Worm (Caenorhabditis elegans): Measurements from ENCODE around the gene Y73F4A.1.

Gene Y73F4A.1

DNA sequence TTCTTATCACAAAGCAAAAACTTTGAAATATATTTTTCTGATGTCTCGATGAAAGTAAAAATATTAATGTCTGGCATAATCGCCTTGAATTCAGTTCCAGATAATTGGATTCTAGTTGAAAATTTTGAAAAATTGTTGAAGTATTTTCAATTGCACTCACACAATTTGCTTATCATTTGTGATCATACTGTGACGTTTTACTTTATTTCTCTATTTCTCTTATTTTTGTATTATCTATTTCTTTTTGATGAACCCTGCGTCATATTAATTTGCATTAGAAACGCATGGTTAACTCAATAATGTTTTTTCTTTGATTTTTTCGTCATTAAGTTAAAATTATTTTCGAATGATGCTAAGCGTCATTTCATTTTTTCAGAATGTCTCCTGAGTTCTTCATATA, 34.9 kb downstream of the Y73F4A.1 start, which contains the start of gene C53D6.11:
Gene C53D6.11, plus strand, starts transcription at position 328 of the 400 bp plus-strand sequence.
- TF ChIP-seq pax-3 (tag; optimal IDR thresholded peaks at IDR 0.05) (no peak), lin-14 (GFP tag; optimal IDR thresholded peaks at IDR 0.05) (peak; percentile 5), efl-1 (optimal IDR thresholded peaks at IDR 0.05) (no peak), efl-1 (GFP tag; optimal IDR thresholded peaks at IDR 0.05 in 1 of 2) (peak in 1 of 2 experiments; percentile 71), elt-2 (tag; optimal IDR thresholded peaks at IDR 0.05) (peak; percentile 43)

DNA sequence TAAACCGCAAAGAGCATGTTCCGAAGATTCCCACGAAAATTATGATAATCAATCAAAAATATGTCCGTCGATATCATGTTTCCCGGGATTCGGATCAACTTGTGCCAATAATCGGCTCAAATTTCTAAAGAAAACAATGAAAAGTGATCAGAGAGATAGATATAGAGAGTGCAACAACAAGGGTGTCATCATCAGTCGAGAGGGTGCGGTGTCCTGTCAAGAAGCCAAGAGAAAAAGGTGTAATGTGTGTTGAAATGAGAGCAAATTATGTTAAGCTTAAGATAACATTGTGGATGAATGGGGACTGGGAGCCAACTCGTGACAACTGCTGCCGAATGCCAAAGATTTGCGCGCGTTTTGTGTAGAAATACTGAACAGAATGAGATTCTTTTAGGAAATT, 37.2 kb downstream of the Y73F4A.1 start:
- TF ChIP-seq C16A3.4 (tag; optimal IDR thresholded peaks at IDR 0.05) (no peak), rnt-1 (tag; optimal IDR thresholded peaks at IDR 0.05) (peak; percentile 25), nhr-71 (tag; optimal IDR thresholded peaks at IDR 0.05) (peak; percentile 12), lin-14 (GFP tag; optimal IDR thresholded peaks at IDR 0.05) (peak; percentile 40), sptf-1 (tag; optimal IDR thresholded peaks at IDR 0.05) (no peak)

DNA sequence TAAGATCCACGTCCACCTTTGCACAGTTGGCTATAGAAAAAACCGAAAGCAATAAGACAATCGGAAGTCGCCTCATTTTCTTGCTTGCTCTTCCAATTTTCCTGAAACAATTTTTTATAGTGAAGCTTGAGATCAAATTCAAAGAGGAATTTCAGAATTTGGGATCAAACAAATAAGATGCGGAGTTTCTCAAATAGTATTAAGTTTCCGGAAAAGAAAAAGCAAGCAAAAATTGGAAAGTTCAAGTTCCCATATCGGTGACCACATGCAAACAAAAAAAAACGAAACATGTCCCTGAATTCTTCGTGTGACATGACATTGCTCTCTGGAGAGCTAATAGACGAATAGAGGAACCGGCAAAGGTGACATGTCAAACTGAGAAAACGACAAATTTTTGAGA, 39.8 kb downstream of the Y73F4A.1 start, which contains the start of gene unc-129:
Gene unc-129, minus strand, starts transcription at position 101 of the 400 bp plus-strand sequence.
- TF ChIP-seq pax-3 (tag; optimal IDR thresholded peaks at IDR 0.05) (no peak), efl-1 (optimal IDR thresholded peaks at IDR 0.05) (no peak), efl-1 (GFP tag; optimal IDR thresholded peaks at IDR 0.05 in 1 of 2) (peak in 1 of 2 experiments; percentile 38), pqm-1 (tag; optimal IDR thresholded peaks at IDR 0.05) (no peak), lin-14 (GFP tag; optimal IDR thresholded peaks at IDR 0.05) (peak; percentile 10)

ce11 chrIV:9002636-9003035, 42.5 kb downstream of the Y73F4A.1 start, which contains the start of gene C53D6.8:
Gene C53D6.8 (minus strand): TSS chrIV:9002736.
- TF ChIP-seq fkh-4 (tag; optimal IDR thresholded peaks at IDR 0.05; ENCODE audit: borderline replicate concordance) = no peak
- TF ChIP-seq jun-1 (tag; optimal IDR thresholded peaks at IDR 0.05) = no peak

DNA sequence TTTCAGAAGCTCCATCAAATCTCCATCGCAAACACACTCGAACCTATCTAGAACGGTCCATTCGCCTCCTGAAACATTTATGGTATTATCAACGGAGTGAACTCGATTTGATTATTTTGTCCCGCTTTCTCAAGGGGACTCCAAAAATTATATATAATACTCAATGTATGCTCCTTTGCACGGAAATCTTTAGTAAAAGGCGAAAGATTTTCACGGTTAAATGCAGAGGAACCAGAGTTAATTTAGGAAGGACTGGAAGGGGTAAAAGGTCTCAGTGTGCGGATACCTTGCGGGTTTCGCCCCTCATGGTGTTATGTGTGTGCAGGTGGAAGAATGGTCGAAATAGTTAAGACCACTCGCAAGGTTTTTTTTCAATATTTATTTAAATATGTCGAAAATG, 44.0 kb downstream of the Y73F4A.1 start:
- TF ChIP-seq ztf-4 (tag; optimal IDR thresholded peaks at IDR 0.05) (no peak), C16A3.4 (tag; optimal IDR thresholded peaks at IDR 0.05) (no peak), tlp-1 (tag; optimal IDR thresholded peaks at IDR 0.05) (no peak), snpc-4 (tag; optimal IDR thresholded peaks at IDR 0.05) (peak; percentile 79), hlh-17 (GFP tag; optimal IDR thresholded peaks at IDR 0.05; ENCODE audit: borderline replicate concordance) (no peak), ztf-11 (tag; optimal IDR thresholded peaks at IDR 0.05) (no peak), nhr-47 (tag; optimal IDR thresholded peaks at IDR 0.05) (no peak)

- TF ChIP-seq pax-3 (tag; optimal IDR thresholded peaks at IDR 0.05) (no peak), zag-1 (tag; optimal IDR thresholded peaks at IDR 0.05) (no peak), sox-4 (tag; optimal IDR thresholded peaks at IDR 0.05) (no peak), pag-3 (tag; optimal IDR thresholded peaks at IDR 0.05; ENCODE audit: borderline replicate concordance, insufficient read depth) (no peak), ets-5 (GFP tag; IDR thresholded peaks at IDR 0.05) (no peak), Y116A8C.19 (tag; optimal IDR thresholded peaks at IDR 0.05; ENCODE audit: borderline replicate concordance) (no peak), nhr-47 (tag; optimal IDR thresholded peaks at IDR 0.05) (no peak), nhr-77 (tag; optimal IDR thresholded peaks at IDR 0.05) (no peak), nhr-19 (GFP tag; conservative IDR thresholded peaks at IDR 0.05) (no peak), zip-4 (GFP tag; optimal IDR thresholded peaks at IDR 0.05) (no peak), irx-1 (tag; optimal IDR thresholded peaks at IDR 0.05) (no peak), blmp-1 (tag; optimal IDR thresholded peaks at IDR 0.05) (no peak)
These were observed 44.5 kb downstream of the Y73F4A.1 start for ce11 chrIV:9000664-9001063.

DNA sequence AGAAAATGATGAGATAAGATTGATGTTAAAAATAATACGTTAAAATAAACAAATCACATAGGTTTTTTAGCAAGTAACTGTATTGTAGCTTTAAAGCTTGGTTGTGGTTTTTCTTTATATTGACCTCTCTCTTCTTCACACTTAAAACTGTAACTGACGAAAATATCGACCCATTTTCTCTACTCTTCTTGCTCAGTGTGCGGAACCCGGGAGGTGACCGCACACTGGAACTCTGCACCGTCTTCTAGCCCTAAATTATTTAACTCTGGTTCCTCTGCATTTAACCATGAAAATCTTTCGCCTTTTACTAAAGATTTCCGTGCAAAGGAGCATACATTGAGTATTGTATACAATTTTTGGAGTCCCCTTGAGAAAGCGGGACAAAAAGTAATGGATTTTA, 50.7 kb downstream of the Y73F4A.1 start:
- no peak for TF ChIP-seq jun-1 (tag; optimal IDR thresholded peaks at IDR 0.05)
- no peak for TF ChIP-seq nhr-76 (tag; optimal IDR thresholded peaks at IDR 0.05)
- no peak for TF ChIP-seq lin-13 (GFP tag; optimal IDR thresholded peaks at IDR 0.05)
- TF ChIP-seq nhr-90 (tag; optimal IDR thresholded peaks at IDR 0.05; ENCODE audit: poor library complexity) = no peak
- TF ChIP-seq grh-1 (GFP tag; IDR thresholded peaks at IDR 0.05) = no peak

Measured in whole organism, L1 larva.